Fruit fly (Drosophila melanogaster) whole organism, embryonic: ENCODE data around the gene mdu.
A peak's percentile ranks its signal among the peaks of the same experiment; 100 is the strongest.

Source experiments
- Ada2b ChIP-seq: fragments of 200-800 bp; sonication (Bioruptor generic); IDR thresholded peaks from 2 replicates; pipeline ENCODE4 v1.3.6; 2022; ENCODE audit warnings: missing biosample characterization, missing genetic modification characterization
- Antp ChIP-seq: fragments of 200-800 bp; sonication (Bioruptor generic); optimal IDR thresholded peaks from 3 replicates; lab custom pipeline; 2016; ENCODE audit warnings: missing biosample characterization, missing genetic modification characterization
- C15 ChIP-seq: fragments of 200-800 bp; sonication (Bioruptor generic); IDR thresholded peaks from 3 replicates; pipeline ENCODE4 v1.3.6; 2022; ENCODE audit warnings: missing biosample characterization, missing genetic modification characterization
- CG10321 ChIP-seq: fragments of 200-800 bp; sonication (Bioruptor generic); IDR thresholded peaks from 2 replicates; pipeline ENCODE4 v1.3.6; 2022; ENCODE audit warnings: missing biosample characterization, missing genetic modification characterization
- CG10979 ChIP-seq: fragments of 200-800 bp; sonication (Bioruptor generic); optimal IDR thresholded peaks from 2 replicates; lab custom pipeline; 2018; ENCODE audit warnings: missing biosample characterization, mild to moderate bottlenecking, missing genetic modification characterization, moderate library complexity
- CG12769 ChIP-seq: fragments of 200-800 bp; sonication (Bioruptor generic); optimal IDR thresholded peaks from 2 replicates; lab custom pipeline; 2019; ENCODE audit warnings: missing biosample characterization, mild to moderate bottlenecking, missing genetic modification characterization, moderate library complexity
- CG13123 ChIP-seq: fragments of 200-800 bp; sonication (Bioruptor generic); optimal IDR thresholded peaks from 2 replicates; lab custom pipeline; 2016; ENCODE audit warnings: missing biosample characterization, missing genetic modification characterization
- CG14441 ChIP-seq: fragments of 200-800 bp; sonication (Bioruptor generic); IDR thresholded peaks from 2 replicates; pipeline ENCODE4 v1.3.6; 2022; ENCODE audit warnings: missing biosample characterization, missing genetic modification characterization
- CG14860 ChIP-seq: fragments of 200-800 bp; sonication (Bioruptor generic); IDR thresholded peaks from 3 replicates; pipeline ENCODE4 v1.3.6; 2022; ENCODE audit warnings: missing biosample characterization, missing genetic modification characterization; ENCODE audit not compliant: partially characterized antibody
- CG15011 ChIP-seq: fragments of 200-800 bp; sonication (Bioruptor generic); optimal IDR thresholded peaks from 3 replicates; lab custom pipeline; 2018; ENCODE audit warnings: missing biosample characterization, mild to moderate bottlenecking, missing genetic modification characterization
- CG15073 ChIP-seq: fragments of 200-800 bp; sonication (Bioruptor generic); optimal IDR thresholded peaks from 2 replicates; lab custom pipeline; 2016; ENCODE audit warnings: missing biosample characterization, missing genetic modification characterization
- CG15601 ChIP-seq: fragments of 200-800 bp; sonication (Bioruptor generic); optimal IDR thresholded peaks from 3 replicates; lab custom pipeline; 2019; ENCODE audit warnings: missing biosample characterization, mild to moderate bottlenecking, missing genetic modification characterization, moderate library complexity
- CG1647 ChIP-seq: fragments of 200-800 bp; sonication (Bioruptor generic); optimal IDR thresholded peaks from 3 replicates; lab custom pipeline; 2016; ENCODE audit warnings: missing biosample characterization, missing genetic modification characterization
- CG17385 ChIP-seq: fragments of 200-800 bp; sonication (Bioruptor generic); optimal IDR thresholded peaks from 3 replicates; lab custom pipeline; 2018; ENCODE audit warnings: missing biosample characterization, mild to moderate bottlenecking, missing genetic modification characterization
- CG17612 ChIP-seq: fragments of 200-800 bp; sonication (Bioruptor generic); IDR thresholded peaks from 2 replicates; pipeline ENCODE4 v1.3.6; 2022; ENCODE audit warnings: missing biosample characterization, missing genetic modification characterization
- CG17829 ChIP-seq: fragments of 200-800 bp; optimal IDR thresholded peaks from 2 replicates; lab custom pipeline; 2019; ENCODE audit warnings: missing biosample characterization, mild to moderate bottlenecking, missing genetic modification characterization, moderate library complexity
- CG3163 ChIP-seq: fragments of 200-800 bp; sonication (Bioruptor generic); optimal IDR thresholded peaks from 3 replicates; lab custom pipeline; 2016; ENCODE audit warnings: missing biosample characterization, missing genetic modification characterization
- CG43689 ChIP-seq: fragments of 200-800 bp; sonication (Bioruptor generic); IDR thresholded peaks from 2 replicates; pipeline ENCODE4 v1.3.6; 2022; ENCODE audit warnings: missing biosample characterization, missing genetic modification characterization
- CG6272 ChIP-seq: fragments of 200-800 bp; sonication (Bioruptor generic); IDR thresholded peaks from 2 replicates; pipeline ENCODE4 v1.3.6; 2022; ENCODE audit warnings: missing biosample characterization, missing genetic modification characterization
- CG6854 ChIP-seq: fragments of 200-800 bp; sonication (Bioruptor generic); optimal IDR thresholded peaks from 3 replicates; lab custom pipeline; 2017; ENCODE audit warnings: missing biosample characterization, mild to moderate bottlenecking, missing genetic modification characterization
- CG7271 ChIP-seq: fragments of 200-800 bp; sonication (Bioruptor generic); optimal IDR thresholded peaks from 2 replicates; lab custom pipeline; 2018; ENCODE audit warnings: missing biosample characterization, mild to moderate bottlenecking, missing genetic modification characterization, moderate library complexity
- CG7556 ChIP-seq: fragments of 200-800 bp; sonication (Bioruptor generic); optimal IDR thresholded peaks from 2 replicates; lab custom pipeline; 2017; ENCODE audit warnings: missing biosample characterization, mild to moderate bottlenecking, missing genetic modification characterization
- CG7786 ChIP-seq: fragments of 200-800 bp; sonication (Bioruptor generic); optimal IDR thresholded peaks from 2 replicates; lab custom pipeline; 2016; ENCODE audit warnings: missing biosample characterization, missing genetic modification characterization
- CG8290 ChIP-seq, 3 experiments: fragments of 200-800 bp; sonication (Bioruptor generic); optimal IDR thresholded peaks; 2 replicates each; lab custom pipeline; 2016 to 2019; ENCODE audit warnings: missing biosample characterization in 3 of 3, missing genetic modification characterization in 3 of 3, mild to moderate bottlenecking in 2 of 3, moderate library complexity in 1 of 3
- CG8359 ChIP-seq: fragments of 200-800 bp; sonication (Bioruptor generic); optimal IDR thresholded peaks from 2 replicates; lab custom pipeline; 2017; ENCODE audit warnings: missing biosample characterization, mild to moderate bottlenecking, missing genetic modification characterization, borderline replicate concordance
- CG8388 ChIP-seq: fragments of 200-800 bp; sonication (Bioruptor generic); optimal IDR thresholded peaks from 2 replicates; lab custom pipeline; 2019; ENCODE audit warnings: missing biosample characterization, mild to moderate bottlenecking, missing genetic modification characterization, moderate library complexity
- CG9437 ChIP-seq: fragments of 200-800 bp; sonication (Bioruptor generic); optimal IDR thresholded peaks from 2 replicates; lab custom pipeline; 2018; ENCODE audit warnings: missing biosample characterization, mild to moderate bottlenecking, missing genetic modification characterization
- D19B ChIP-seq: fragments of 200-800 bp; sonication (Bioruptor generic); optimal IDR thresholded peaks from 2 replicates; lab custom pipeline; 2017; ENCODE audit warnings: missing biosample characterization, mild to moderate bottlenecking, missing genetic modification characterization
- Dek ChIP-seq: fragments of 200-800 bp; sonication (Bioruptor generic); optimal IDR thresholded peaks from 3 replicates; lab custom pipeline; 2019; ENCODE audit warnings: missing biosample characterization, mild to moderate bottlenecking, missing genetic modification characterization, moderate library complexity
- Myb ChIP-seq: fragments of 200-800 bp; sonication (Bioruptor generic); optimal IDR thresholded peaks from 2 replicates; lab custom pipeline; 2016; ENCODE audit warnings: missing biosample characterization, missing genetic modification characterization
- Side ChIP-seq: fragments of 200-800 bp; sonication (Bioruptor generic); optimal IDR thresholded peaks from 2 replicates; lab custom pipeline; 2016; ENCODE audit warnings: missing biosample characterization, missing genetic modification characterization
- Six4 ChIP-seq: fragments of 200-800 bp; sonication (Bioruptor generic); optimal IDR thresholded peaks from 2 replicates; lab custom pipeline; 2016; ENCODE audit warnings: missing biosample characterization, missing genetic modification characterization
- Spps ChIP-seq: fragments of 200-800 bp; sonication (Bioruptor generic); optimal IDR thresholded peaks from 2 replicates; lab custom pipeline; 2018; ENCODE audit warnings: missing biosample characterization, mild to moderate bottlenecking, missing genetic modification characterization
- Trl ChIP-seq, 3 experiments: fragments of >200 bp in 2 of 3; fragments of 200-800 bp in 1 of 3; sonication (Bioruptor generic) in 1 of 3; optimal IDR thresholded peaks; 2 replicates in 1 of 3; 3 replicates in 2 of 3; lab custom pipeline; 2016 to 2017; ENCODE audit warnings: missing biosample characterization in 1 of 3, missing genetic modification characterization in 1 of 3
- bab2 ChIP-seq: fragments of 200-800 bp; sonication (Bioruptor generic); optimal IDR thresholded peaks from 2 replicates; lab custom pipeline; 2016; ENCODE audit warnings: missing biosample characterization, missing genetic modification characterization
- cad ChIP-seq: fragments of >200 bp; optimal IDR thresholded peaks from 2 replicates; lab custom pipeline; 2017; ENCODE audit warnings: missing biosample characterization, missing genetic modification characterization
- dan ChIP-seq: fragments of 200-800 bp; sonication (Bioruptor generic); IDR thresholded peaks from 2 replicates; pipeline ENCODE4 v1.3.6; 2022; ENCODE audit warnings: missing biosample characterization, missing genetic modification characterization
- dm ChIP-seq: fragments of 200-800 bp; sonication (Bioruptor generic); optimal IDR thresholded peaks from 3 replicates; lab custom pipeline; 2016; ENCODE audit warnings: missing biosample characterization, missing genetic modification characterization
- dmrt11E ChIP-seq: fragments of 200-800 bp; sonication (Bioruptor generic); optimal IDR thresholded peaks from 3 replicates; lab custom pipeline; 2018; ENCODE audit warnings: missing biosample characterization, mild to moderate bottlenecking, missing genetic modification characterization, moderate library complexity
- fd96Cb ChIP-seq: fragments of 200-800 bp; sonication (Bioruptor generic); optimal IDR thresholded peaks from 2 replicates; lab custom pipeline; 2018; ENCODE audit warnings: missing biosample characterization, mild to moderate bottlenecking, missing genetic modification characterization, moderate library complexity
- grau ChIP-seq: fragments of 200-800 bp; optimal IDR thresholded peaks from 3 replicates; lab custom pipeline; 2019; ENCODE audit warnings: missing biosample characterization, mild to moderate bottlenecking, missing genetic modification characterization, moderate library complexity
- ham ChIP-seq: fragments of 200-800 bp; sonication (Bioruptor generic); IDR thresholded peaks from 2 replicates; pipeline ENCODE4 v1.3.6; 2022; ENCODE audit warnings: missing biosample characterization, missing genetic modification characterization
- insv ChIP-seq, 2 experiments: fragments of 200-800 bp; sonication (Bioruptor generic); optimal IDR thresholded peaks; 3 replicates each; lab custom pipeline; 2016 to 2018; ENCODE audit warnings: missing biosample characterization in 2 of 2, missing genetic modification characterization in 2 of 2
- kah ChIP-seq: fragments of 200-800 bp; sonication (Bioruptor generic); optimal IDR thresholded peaks from 2 replicates; lab custom pipeline; 2018; ENCODE audit warnings: missing biosample characterization, mild to moderate bottlenecking, missing genetic modification characterization
- nerfin-2 ChIP-seq: fragments of 200-800 bp; sonication (Bioruptor generic); IDR thresholded peaks from 2 replicates; pipeline ENCODE4 v1.3.6; 2022; ENCODE audit warnings: missing biosample characterization, missing genetic modification characterization; ENCODE audit not compliant: partially characterized antibody
- pho ChIP-seq: fragments of 200-800 bp; sonication (Bioruptor generic); optimal IDR thresholded peaks from 2 replicates; lab custom pipeline; 2016; ENCODE audit warnings: missing biosample characterization, missing genetic modification characterization
- salm ChIP-seq: fragments of 200-800 bp; sonication (Bioruptor generic); optimal IDR thresholded peaks from 2 replicates; lab custom pipeline; 2018; ENCODE audit warnings: missing biosample characterization, mild to moderate bottlenecking, missing genetic modification characterization
- slp2 ChIP-seq: fragments of 200-800 bp; sonication (Bioruptor generic); optimal IDR thresholded peaks from 2 replicates; lab custom pipeline; 2016; ENCODE audit warnings: missing biosample characterization, missing genetic modification characterization
- tll ChIP-seq, 2 experiments: fragments of 200-800 bp in 1 of 2; fragments of >200 bp in 1 of 2; sonication (Bioruptor generic) in 1 of 2; optimal IDR thresholded peaks; 2 replicates each; lab custom pipeline; 2017 to 2019; ENCODE audit warnings: missing biosample characterization in 2 of 2, missing genetic modification characterization in 2 of 2, mild to moderate bottlenecking in 1 of 2, moderate library complexity in 1 of 2
- tna ChIP-seq: fragments of 200-800 bp; sonication (Bioruptor generic); IDR thresholded peaks from 2 replicates; pipeline ENCODE4 v1.3.6; 2022; ENCODE audit warnings: missing biosample characterization, missing genetic modification characterization; ENCODE audit not compliant: partially characterized antibody
- vvl ChIP-seq: fragments of 200-800 bp; sonication (Bioruptor generic); IDR thresholded peaks from 2 replicates; pipeline ENCODE4 v1.3.6; 2022; ENCODE audit warnings: missing biosample characterization, missing genetic modification characterization

The mdu gene

DNA sequence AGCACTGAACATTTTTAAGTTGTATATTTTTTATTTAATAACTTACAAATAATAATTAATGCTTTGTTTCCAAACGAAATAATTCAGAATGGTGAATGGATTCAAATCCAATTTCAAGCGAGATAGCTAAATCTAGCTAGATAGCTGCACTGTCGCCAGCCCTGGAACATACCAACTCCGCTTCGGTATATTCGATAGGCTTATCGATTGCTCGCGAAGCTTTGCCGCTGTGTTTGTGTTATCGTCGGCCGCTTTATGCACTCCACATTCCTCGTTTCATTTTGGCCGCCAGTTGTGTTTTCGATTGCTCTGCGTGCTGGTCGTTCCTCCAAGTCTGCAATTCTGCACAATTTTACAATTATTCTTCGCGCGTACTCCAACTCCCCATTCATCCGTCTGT lies at the start of gene mdu (continued):
- TF ChIP-seq CG15601 (tag; lab: Kevin White, UChicago) (no peak), kah (no peak), ham (GFP tag; lab: Robert Waterston, UW) (no peak), CG17829 (no peak), Ada2b (GFP tag; lab: Robert Waterston, UW) (no peak), grau (peak; percentile 48), CG14441 (GFP tag; lab: Robert Waterston, UW) (no peak), CG8388 (GFP tag; lab: Kevin White, UChicago) (no peak), CG3163 (GFP tag; lab: Kevin White, UChicago) (no peak), Six4 (no peak), Spps (tag; lab: Kevin White, UChicago) (no peak), slp2 (no peak), fd96Cb (tag; lab: Kevin White, UChicago) (no peak), cad (GFP tag; lab: Kevin White, UChicago) (no peak), CG15011 (GFP tag; lab: Kevin White, UChicago) (no peak), tll (GFP tag; optimal IDR thresholded peaks at IDR 0.05; lab: Kevin White, UChicago) (no peak), D19B (GFP tag; lab: Kevin White, UChicago) (no peak), CG6854 (no peak), dm (no peak), dan (GFP tag; lab: Robert Waterston, UW) (no peak), Dek (tag; lab: Kevin White, UChicago) (no peak), CG6272 (GFP tag; lab: Robert Waterston, UW) (no peak), CG7556 (GFP tag; lab: Kevin White, UChicago) (peak; percentile 31), Myb (peak; percentile 61), CG10979 (tag; lab: Kevin White, UChicago) (no peak), CG14860 (no peak), CG12769 (tag; lab: Kevin White, UChicago) (no peak), pho (GFP tag; lab: Kevin White, UChicago) (no peak), CG17385 (GFP tag; lab: Kevin White, UChicago) (no peak), CG7786 (GFP tag; lab: Kevin White, UChicago) (no peak), insv (GFP tag; optimal IDR thresholded peaks at IDR 0.05; lab: Kevin White, UChicago) (no peak), CG7271 (tag; lab: Kevin White, UChicago) (no peak), tna (GFP tag; lab: Robert Waterston, UW) (peak; percentile 35; the same call in 1 of the 2 replicates), Side (no peak), Antp (no peak), CG15073 (GFP tag; lab: Kevin White, UChicago) (no peak), CG8290 (GFP tag; optimal IDR thresholded peaks at IDR 0.05; lab: Kevin White, UChicago) (no peak), CG8290 (tag; optimal IDR thresholded peaks at IDR 0.05; lab: Kevin White, UChicago) (peak in 1 of 2 experiments; percentile 39), salm (tag; lab: Kevin White, UChicago) (no peak), CG10321 (GFP tag; lab: Robert Waterston, UW) (no peak), CG1647 (GFP tag; lab: Kevin White, UChicago) (no peak), vvl (no peak), nerfin-2 (GFP tag; lab: Robert Waterston, UW) (0 out of 2 replicates have a peak, but pooled peaks have one; percentile 20), Trl (optimal IDR thresholded peaks at IDR 0.05; lab: Kevin White, UChicago) (no peak), Trl (GFP tag; optimal IDR thresholded peaks at IDR 0.05; lab: Kevin White, UChicago) (no peak), dmrt11E (peak; percentile 21), CG17612 (GFP tag; lab: Robert Waterston, UW) (no peak), CG13123 (no peak), C15 (GFP tag; lab: Robert Waterston, UW) (no peak), CG9437 (GFP tag; lab: Kevin White, UChicago) (peak; percentile 29), CG43689 (no peak), CG8359 (GFP tag; lab: Kevin White, UChicago) (no peak), bab2 (GFP tag; lab: Kevin White, UChicago) (no peak)
